Fruit fly (Drosophila melanogaster) whole organism: ENCODE data around the gene CG14367.

Experiments used
- CG8478 ChIP-seq: fragments of >200 bp; optimal IDR thresholded peaks from 2 replicates; lab custom pipeline; 2018; ENCODE audit warnings: inconsistent platforms
- Dll ChIP-seq: fragments of >200 bp; optimal IDR thresholded peaks from 2 replicates; lab custom pipeline; 2017
- EcR ChIP-seq, 2 experiments: fragments of >200 bp; optimal IDR thresholded peaks; 2 replicates each; lab custom pipeline; 2017; ENCODE audit warnings: missing biosample characterization in 2 of 2, missing genetic modification characterization in 2 of 2, missing genetic modification reagents in 2 of 2
- pan ChIP-seq: fragments of >200 bp; optimal IDR thresholded peaks from 2 replicates; lab custom pipeline; 2017
- psq ChIP-seq: fragments of >200 bp; optimal IDR thresholded peaks from 2 replicates; lab custom pipeline; 2017
- usp ChIP-seq: fragments of >200 bp; optimal IDR thresholded peaks from 2 replicates; lab custom pipeline; 2017; ENCODE audit warnings: missing biosample characterization, missing genetic modification characterization, mixed read lengths

The CG14367 gene

dm6 chr3R:13700192-13700591, 6.3 kb downstream of the CG14367 start, which contains the start of gene ninaB:
TSS of gene ninaB (plus strand) at chr3R:13700565.
- TF ChIP-seq pan (no peak), Dll (no peak), usp (GFP tag; lab: Kevin White, UChicago) (no peak), psq (lab: Kevin White, UChicago) (no peak), CG8478 (lab: Kevin White, UChicago) (no peak), EcR (GFP tag; optimal IDR thresholded peaks at IDR 0.05; lab: Kevin White, UChicago) (no peak)

DNA sequence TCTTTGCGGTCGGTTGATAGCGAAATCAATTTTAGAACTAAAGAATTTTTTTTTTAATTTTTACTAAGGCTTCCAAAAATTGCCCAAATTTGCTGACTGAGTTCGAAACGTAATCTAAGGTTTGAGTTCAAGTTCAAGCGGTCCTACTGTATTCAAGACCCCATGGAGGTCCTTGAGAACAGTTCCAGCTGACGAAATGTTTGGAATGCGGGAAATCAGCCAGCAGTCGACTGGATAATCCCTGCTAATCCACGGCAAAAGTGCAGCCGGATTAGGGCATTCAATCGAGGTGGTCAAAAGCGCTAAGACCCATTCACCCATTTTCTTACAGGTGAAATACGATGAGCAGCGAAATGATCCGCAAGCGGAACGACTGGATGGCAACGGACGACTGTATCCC, 6.9 kb downstream of the CG14367 start, which contains the start of gene f-cup:
f-cup (minus strand) TSS at position 101 of the 400 bp plus-strand sequence.
- no peak for TF ChIP-seq Dll
- no peak for TF ChIP-seq pan
- no peak for TF ChIP-seq CG8478 (lab: Kevin White, UChicago)

- TF ChIP-seq usp (GFP tag; lab: Kevin White, UChicago) (no peak), Dll (no peak), psq (lab: Kevin White, UChicago) (no peak), pan (no peak), CG8478 (lab: Kevin White, UChicago) (no peak), EcR (GFP tag; optimal IDR thresholded peaks at IDR 0.05; lab: Kevin White, UChicago) (no peak)
Measured at dm6 chr3R:13705292-13705885, 11.5 kb downstream of the CG14367 start, which contains the start of gene Adgf-D. TSS of gene Adgf-D (minus strand) at chr3R:13705402.

- TF ChIP-seq Dll (no peak), psq (lab: Kevin White, UChicago) (no peak), EcR (GFP tag; optimal IDR thresholded peaks at IDR 0.05; lab: Kevin White, UChicago) (no peak), pan (no peak), CG8478 (lab: Kevin White, UChicago) (no peak), usp (GFP tag; lab: Kevin White, UChicago) (no peak)
Measured at dm6 chr3R:13706457-13706856, 12.6 kb downstream of the CG14367 start, which contains the start of gene Adgf-C. TSS of gene Adgf-C (plus strand) at chr3R:13706757.

DNA sequence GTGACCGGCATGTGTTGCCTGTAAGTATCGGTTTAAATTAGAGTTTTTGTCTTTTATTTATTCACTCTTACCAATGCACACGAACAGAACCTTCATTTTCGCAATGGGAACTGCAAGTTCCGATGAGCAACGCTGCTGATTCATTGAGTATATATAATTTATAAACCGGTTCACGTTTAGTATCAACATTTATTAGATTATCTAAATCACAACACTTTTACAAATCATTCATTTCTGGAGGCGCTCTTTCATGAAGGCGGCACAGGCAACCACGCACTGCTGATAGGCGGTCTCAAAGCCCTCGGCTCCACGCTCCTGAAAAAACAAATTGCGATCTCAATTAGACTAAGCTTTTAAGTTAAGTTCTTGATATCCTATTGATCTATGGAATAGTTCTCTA, 16.0 kb downstream of the CG14367 start, which contains the start of gene Argp:
Argp (minus strand) TSS at position 101 of the 400 bp plus-strand sequence.
- no peak for TF ChIP-seq CG8478 (lab: Kevin White, UChicago)

- no peak for TF ChIP-seq usp (GFP tag; lab: Kevin White, UChicago)
- no peak for TF ChIP-seq psq (lab: Kevin White, UChicago)
- TF ChIP-seq EcR (GFP tag; optimal IDR thresholded peaks at IDR 0.05; lab: Kevin White, UChicago) = no peak
- TF ChIP-seq Dll = no peak
- no peak for TF ChIP-seq CG8478 (lab: Kevin White, UChicago)
- no peak for TF ChIP-seq pan
Measured at dm6 chr3R:13710645-13711044, 16.8 kb downstream of the CG14367 start.

DNA sequence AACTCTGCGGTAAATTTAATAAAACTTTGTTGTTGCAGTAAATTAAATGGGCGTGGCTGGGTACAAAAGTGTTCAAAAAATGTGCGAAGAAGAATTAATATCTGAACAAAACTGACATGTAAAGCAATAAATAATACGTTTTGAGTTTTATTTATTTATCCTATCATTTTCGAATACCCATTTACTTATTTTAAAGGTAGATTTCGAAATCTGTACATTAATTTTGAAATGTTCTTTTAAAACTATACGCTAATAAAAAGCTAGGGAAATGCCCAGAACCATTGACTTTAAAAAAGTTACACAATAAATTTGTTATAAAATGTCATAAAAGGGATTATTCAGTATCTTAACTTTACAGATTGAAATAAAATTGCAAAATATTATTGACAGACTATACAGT, 17.9 kb downstream of the CG14367 start, which contains the start of the genes primo-1 and primo-2:
primo-1 (minus strand) TSS at position 101 of the 400 bp plus-strand sequence.
primo-2 (minus strand) TSS at position 101 of the 400 bp plus-strand sequence.
- TF ChIP-seq Dll (no peak), EcR (GFP tag; optimal IDR thresholded peaks at IDR 0.05; lab: Kevin White, UChicago) (no peak), usp (GFP tag; lab: Kevin White, UChicago) (no peak), psq (lab: Kevin White, UChicago) (no peak), CG8478 (lab: Kevin White, UChicago) (no peak), pan (no peak)

DNA sequence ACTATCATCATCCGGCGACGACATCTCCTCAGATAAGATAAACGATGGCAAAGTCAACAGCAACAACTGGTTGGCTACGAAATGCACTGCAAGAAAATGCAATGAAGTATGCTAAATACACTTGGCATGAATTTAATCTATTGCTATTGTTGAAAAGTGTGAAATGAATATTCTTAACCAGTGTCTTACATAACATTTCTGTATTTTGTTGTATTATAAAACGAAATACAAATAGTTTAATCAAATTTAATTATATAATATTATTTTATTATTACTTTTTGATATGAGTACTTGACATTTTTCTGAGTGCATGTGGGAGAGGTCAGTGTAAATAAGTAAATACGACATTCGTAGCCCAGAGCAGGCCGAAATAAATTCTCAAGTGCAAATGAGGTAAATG, 19.7 kb downstream of the CG14367 start:
- TF ChIP-seq psq (lab: Kevin White, UChicago) (no peak), Dll (no peak), pan (no peak), EcR (GFP tag; optimal IDR thresholded peaks at IDR 0.05; lab: Kevin White, UChicago) (no peak), CG8478 (lab: Kevin White, UChicago) (no peak), usp (GFP tag; lab: Kevin White, UChicago) (no peak)

DNA sequence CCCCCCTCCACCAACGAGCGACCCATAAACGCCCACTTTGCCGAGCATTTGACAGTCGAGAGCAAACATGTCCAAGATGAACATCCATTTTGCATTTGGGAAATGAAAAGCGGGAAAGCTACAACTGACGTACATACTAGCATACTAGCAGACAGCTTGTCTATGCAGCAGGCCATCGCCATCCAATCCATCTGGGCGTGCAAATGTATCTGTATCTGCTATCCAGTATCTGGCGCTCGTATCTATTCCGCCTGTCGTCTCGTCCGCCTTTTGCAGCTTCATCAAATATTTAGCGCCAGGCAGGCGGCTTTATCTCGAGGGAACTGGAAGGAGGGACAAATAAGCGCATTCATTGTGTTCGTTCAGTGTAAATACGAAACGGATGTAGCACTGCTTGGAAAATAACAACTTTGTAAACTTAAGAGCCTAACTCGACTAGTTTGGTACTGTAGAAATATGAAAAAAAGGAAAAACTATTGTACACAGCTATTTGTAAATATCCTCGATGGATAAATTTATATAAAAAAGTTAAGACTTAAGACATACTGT, 20.2 kb downstream of the CG14367 start:
- no peak for TF ChIP-seq Dll

DNA sequence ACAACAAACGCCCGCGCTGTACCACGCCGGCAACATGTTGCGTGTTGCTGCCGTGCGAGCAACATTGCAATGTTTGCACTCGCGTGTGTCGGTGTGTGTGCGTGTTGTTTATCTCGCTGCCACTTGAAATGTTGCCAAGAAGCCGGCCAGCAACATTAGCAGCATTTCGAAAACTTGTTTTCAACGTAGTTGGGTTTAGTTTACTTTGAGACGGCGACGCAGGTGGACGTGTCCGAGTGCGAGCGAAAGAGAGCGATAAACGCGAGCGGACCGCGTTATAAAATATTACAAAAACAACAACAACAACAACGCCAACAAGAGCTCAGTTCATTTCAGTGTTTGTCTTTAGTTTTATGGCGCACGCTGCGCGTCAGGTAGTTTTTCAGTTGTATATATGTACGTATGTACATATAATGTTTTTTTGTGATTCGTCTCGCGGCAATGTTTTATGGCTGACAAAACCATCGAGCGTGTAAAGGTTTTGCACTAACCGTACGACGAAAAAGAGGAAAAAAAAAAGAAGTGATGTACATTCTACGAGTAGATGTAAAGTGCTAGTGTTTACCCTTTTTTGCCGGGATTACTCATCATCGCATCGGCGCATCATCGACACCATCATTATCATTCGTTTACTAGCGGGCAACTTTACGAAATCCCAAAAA, 21.3 kb downstream of the CG14367 start, which contains the start of gene kmr:
kmr (plus strand) TSS at position 196 of the 662 bp plus-strand sequence.
- TF ChIP-seq EcR (GFP tag; optimal IDR thresholded peaks at IDR 0.05; lab: Kevin White, UChicago) (no peak), pan (no peak), Dll (no peak), psq (lab: Kevin White, UChicago) (no peak), usp (GFP tag; lab: Kevin White, UChicago) (no peak), CG8478 (lab: Kevin White, UChicago) (no peak)

DNA sequence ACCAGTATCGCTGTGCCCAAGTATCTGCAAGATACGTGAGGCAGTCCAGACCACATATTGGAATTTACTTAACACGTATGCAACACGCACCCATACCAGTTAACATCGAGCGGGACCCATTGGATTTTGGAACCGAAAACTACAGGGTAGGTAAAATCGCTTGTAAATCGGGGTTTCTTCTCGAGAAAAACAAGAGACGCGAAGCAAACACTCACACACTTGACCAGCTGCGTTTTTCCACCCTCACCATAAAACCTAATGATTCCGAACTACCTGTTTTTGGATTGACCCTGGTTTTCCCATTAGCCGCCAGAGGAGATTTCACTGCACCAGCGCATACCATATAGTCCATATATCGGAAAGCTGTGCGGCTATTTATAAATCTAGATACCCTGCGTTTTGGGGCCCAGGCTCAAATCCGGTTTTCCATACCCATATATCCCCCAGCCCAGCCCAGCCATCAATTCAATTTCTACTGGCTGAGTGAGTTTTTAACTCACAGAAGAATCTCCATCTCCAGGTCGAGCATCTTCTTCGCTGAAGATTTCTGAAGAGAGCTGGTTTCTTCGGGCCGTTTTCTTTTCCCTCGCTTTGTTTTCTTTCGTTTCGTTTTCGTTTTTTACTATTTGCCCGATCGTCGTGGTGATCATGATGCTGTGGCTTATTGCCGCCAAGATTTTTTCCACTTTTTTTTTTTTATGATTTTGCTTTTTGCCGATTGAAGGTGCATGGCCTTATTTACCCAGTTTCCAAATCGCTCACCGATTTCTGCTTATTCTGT, 22.0 kb downstream of the CG14367 start:
- TF ChIP-seq EcR (GFP tag; optimal IDR thresholded peaks at IDR 0.05; lab: Kevin White, UChicago) (no peak), Dll (no peak), pan (no peak), usp (GFP tag; lab: Kevin White, UChicago) (no peak), CG8478 (lab: Kevin White, UChicago) (no peak), psq (lab: Kevin White, UChicago) (no peak)

dm6 chr3R:13716827-13717226, 23.0 kb downstream of the CG14367 start:
- TF ChIP-seq pan = no peak
- no peak for TF ChIP-seq CG8478 (lab: Kevin White, UChicago)
- no peak for TF ChIP-seq EcR (GFP tag; optimal IDR thresholded peaks at IDR 0.05; lab: Kevin White, UChicago)
- no peak for TF ChIP-seq psq (lab: Kevin White, UChicago)
- no peak for TF ChIP-seq Dll
- TF ChIP-seq usp (GFP tag; lab: Kevin White, UChicago) = no peak
